Fruit fly (Drosophila melanogaster): ENCODE measurements around the gene CG12121.
A peak's percentile ranks its signal among the peaks of the same experiment; 100 is the strongest.

Gene CG12121

DNA sequence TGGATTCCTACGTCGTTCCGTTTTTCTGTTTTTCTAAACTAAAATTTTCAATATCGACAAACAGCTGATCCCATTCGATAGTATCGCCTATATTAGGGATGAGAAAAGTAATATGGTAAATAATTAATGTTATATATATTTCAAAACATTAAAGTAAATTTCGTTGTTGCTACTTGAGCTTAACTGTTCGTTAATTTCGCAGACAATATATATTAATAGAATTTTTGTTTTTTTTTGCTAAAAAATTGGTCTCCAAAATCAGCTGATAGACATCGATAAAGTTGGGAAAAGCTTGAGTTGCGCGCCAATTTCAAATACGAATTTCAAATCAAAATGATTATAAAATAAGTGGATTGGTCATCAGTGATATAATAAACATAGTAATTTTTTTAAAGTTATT, 35.8 kb downstream of the CG12121 start, which contains the start of gene CG12118 (continued):
- TF ChIP-seq CG1024 (GFP tag; IDR thresholded peaks at IDR 0.05) (peak; percentile 70), CG15269 (tag; optimal IDR thresholded peaks at IDR 0.05) (peak; percentile 75), Hey (tag; optimal IDR thresholded peaks at IDR 0.05) (no peak), Ada2b (GFP tag; IDR thresholded peaks at IDR 0.05) (peak; percentile 75), NFAT (GFP tag; IDR thresholded peaks at IDR 0.05) (peak; percentile 78), tx (GFP tag; optimal IDR thresholded peaks at IDR 0.05) (peak; percentile 12), sob (GFP tag; IDR thresholded peaks at IDR 0.05) (peak; percentile 90), CG7987 (GFP tag; optimal IDR thresholded peaks at IDR 0.05) (peak; percentile 44), pan (optimal IDR thresholded peaks at IDR 0.05) (no peak), pan (GFP tag; optimal IDR thresholded peaks at IDR 0.05 in 1 of 2, IDR thresholded peaks at IDR 0.05 in 1 of 2) (peak in 1 of 2 experiments; percentile 84), seq (GFP tag; IDR thresholded peaks at IDR 0.05) (peak; percentile 73), Bdp1 (GFP tag; optimal IDR thresholded peaks at IDR 0.05) (peak; percentile 43), pho (GFP tag; optimal IDR thresholded peaks at IDR 0.05) (peak; percentile 56), ems (GFP tag; optimal IDR thresholded peaks at IDR 0.05) (peak; percentile 17), CG13624 (GFP tag; optimal IDR thresholded peaks at IDR 0.05) (peak; percentile 5), Sox102F (GFP tag; optimal IDR thresholded peaks at IDR 0.05) (peak; percentile 87), CG1233 (GFP tag; optimal IDR thresholded peaks at IDR 0.05) (peak; percentile 59), CG32767 (GFP tag; IDR thresholded peaks at IDR 0.05) (peak; percentile 68; the same call in 1 of the 2 replicates), Camta (GFP tag; optimal IDR thresholded peaks at IDR 0.05) (peak; percentile 14), Optix (GFP tag; IDR thresholded peaks at IDR 0.05) (no peak), row (GFP tag; IDR thresholded peaks at IDR 0.05) (peak; percentile 91), CG12236 (GFP tag; optimal IDR thresholded peaks at IDR 0.05) (no peak), CG11247 (GFP tag; IDR thresholded peaks at IDR 0.05) (peak; percentile 83), amos (GFP tag; IDR thresholded peaks at IDR 0.05; ENCODE audit: partially characterized antibody) (peak; percentile 90), CG18011 (GFP tag; optimal IDR thresholded peaks at IDR 0.05) (peak; percentile 62), CG33213 (GFP tag; optimal IDR thresholded peaks at IDR 0.05) (no peak), nmo (GFP tag; optimal IDR thresholded peaks at IDR 0.05) (peak; percentile 85), CoRest (tag; optimal IDR thresholded peaks at IDR 0.05) (peak; percentile 84), CG15514 (GFP tag; optimal IDR thresholded peaks at IDR 0.05) (peak; percentile 88), CG2120 (GFP tag; optimal IDR thresholded peaks at IDR 0.05) (peak; percentile 86), CG11695 (GFP tag; IDR thresholded peaks at IDR 0.05) (peak; percentile 67; the same call in 2 of the 3 replicates), Deaf1 (tag; optimal IDR thresholded peaks at IDR 0.05) (peak; percentile 36), CG31441 (GFP tag; IDR thresholded peaks at IDR 0.05) (peak; percentile 72), kni (GFP tag; optimal IDR thresholded peaks at IDR 0.05) (no peak), CG33557 (GFP tag; optimal IDR thresholded peaks at IDR 0.05) (peak; percentile 64), CG6765 (GFP tag; optimal IDR thresholded peaks at IDR 0.05) (no peak), CG8924 (tag; optimal IDR thresholded peaks at IDR 0.05) (peak; percentile 63), HLH4C (GFP tag; IDR thresholded peaks at IDR 0.05; ENCODE audit: partially characterized antibody) (peak; percentile 90), Dp (GFP tag; optimal IDR thresholded peaks at IDR 0.05) (peak; percentile 87), CG13424 (tag; optimal IDR thresholded peaks at IDR 0.05) (peak; percentile 84), CG32772 (GFP tag; IDR thresholded peaks at IDR 0.05) (peak; percentile 75), CG17802 (tag; optimal IDR thresholded peaks at IDR 0.05) (peak; percentile 25), Ptx1 (GFP tag; IDR thresholded peaks at IDR 0.05) (peak; percentile 86), nau (GFP tag; optimal IDR thresholded peaks at IDR 0.05) (no peak), CG16863 (GFP tag; optimal IDR thresholded peaks at IDR 0.05) (peak; percentile 14), CG11093 (GFP tag; IDR thresholded peaks at IDR 0.05) (peak; percentile 74), CrebB (tag; optimal IDR thresholded peaks at IDR 0.05) (no peak), Ssrp (tag; optimal IDR thresholded peaks at IDR 0.05) (peak; percentile 74), gsb-n (tag; optimal IDR thresholded peaks at IDR 0.05) (peak; percentile 56), Hmr (GFP tag; optimal IDR thresholded peaks at IDR 0.05) (peak; percentile 72), run (tag; optimal IDR thresholded peaks at IDR 0.05) (no peak)

Measured in whole organism, embryonic.